Worm (Caenorhabditis elegans): ENCODE measurements around the gene srw-40.
A peak's percentile ranks its signal among the peaks of the same experiment; 100 is the strongest.

Gene srw-40

ce11 chrII:4316011-4316410, at the start of gene srw-40:
Gene srw-40 (minus strand): TSS chrII:4316111.
- TF ChIP-seq nhr-23 (tag; optimal IDR thresholded peaks at IDR 0.05) (no peak), lin-13 (GFP tag; optimal IDR thresholded peaks at IDR 0.05) (no peak), elt-1 (tag; optimal IDR thresholded peaks at IDR 0.05) (no peak), mdl-1 (tag; optimal IDR thresholded peaks at IDR 0.05) (no peak), nhr-6 (tag; optimal IDR thresholded peaks at IDR 0.05) (no peak), Y55F3AM.14 (GFP tag; optimal IDR thresholded peaks at IDR 0.05) (no peak), skn-1 (tag; optimal IDR thresholded peaks at IDR 0.05) (no peak), dmd-4 (tag; optimal IDR thresholded peaks at IDR 0.05) (no peak), nhr-25 (tag; optimal IDR thresholded peaks at IDR 0.05) (no peak), fos-1 (tag; optimal IDR thresholded peaks at IDR 0.05) (no peak), ama-1 (optimal IDR thresholded peaks at IDR 0.05) (no peak), unc-39 (tag; optimal IDR thresholded peaks at IDR 0.05) (no peak), nhr-77 (tag; optimal IDR thresholded peaks at IDR 0.05) (no peak), lin-11 (tag; optimal IDR thresholded peaks at IDR 0.05) (no peak), ceh-16 (tag; optimal IDR thresholded peaks at IDR 0.05) (no peak), mbf-1 (tag; optimal IDR thresholded peaks at IDR 0.05) (no peak)

- TF ChIP-seq Y55F3AM.14 (GFP tag; optimal IDR thresholded peaks at IDR 0.05), result no peak
- TF ChIP-seq F13H6.1 (tag; optimal IDR thresholded peaks at IDR 0.05), result peak; percentile 41
- TF ChIP-seq sma-3 (GFP tag; optimal IDR thresholded peaks at IDR 0.05), result peak; percentile 25
- no peak for TF ChIP-seq nhr-77 (tag; optimal IDR thresholded peaks at IDR 0.05)
- peak; percentile 37 for TF ChIP-seq fos-1 (tag; optimal IDR thresholded peaks at IDR 0.05)
Observed at ce11 chrII:4362088-4362487, 46.2 kb upstream of the srw-40 start.

- TF ChIP-seq sem-4 (tag; optimal IDR thresholded peaks at IDR 0.05), result no peak
- TF ChIP-seq nhr-21 (tag; optimal IDR thresholded peaks at IDR 0.05), result no peak
- no peak for TF ChIP-seq lsy-2 (tag; optimal IDR thresholded peaks at IDR 0.05)
- TF ChIP-seq nhr-6 (tag; optimal IDR thresholded peaks at IDR 0.05), result no peak
- TF ChIP-seq lin-13 (GFP tag; optimal IDR thresholded peaks at IDR 0.05), result no peak
- TF ChIP-seq ama-1 (optimal IDR thresholded peaks at IDR 0.05), result no peak
- no peak for TF ChIP-seq F13H6.1 (tag; optimal IDR thresholded peaks at IDR 0.05)
- no peak for TF ChIP-seq ztf-1 (GFP tag; conservative IDR thresholded peaks at IDR 0.05)
- no peak for TF ChIP-seq ceh-16 (tag; optimal IDR thresholded peaks at IDR 0.05)
- TF ChIP-seq elt-3 (tag; optimal IDR thresholded peaks at IDR 0.05), result no peak
- no peak for TF ChIP-seq zag-1 (tag; optimal IDR thresholded peaks at IDR 0.05)
- TF ChIP-seq ceh-82 (tag; optimal IDR thresholded peaks at IDR 0.05), result no peak
- no peak for TF ChIP-seq ztf-4 (tag; optimal IDR thresholded peaks at IDR 0.05)
Observed at ce11 chrII:4359219-4359618, 43.3 kb upstream of the srw-40 start.

ce11 chrII:4358765-4359164, 42.9 kb upstream of the srw-40 start, which contains the start of gene lat-2:
Gene lat-2 (plus strand): TSS chrII:4359065.
- TF ChIP-seq ama-1 (optimal IDR thresholded peaks at IDR 0.05) (no peak), nhr-11 (tag; optimal IDR thresholded peaks at IDR 0.05) (no peak), nhr-237 (tag; optimal IDR thresholded peaks at IDR 0.05) (no peak), fos-1 (tag; optimal IDR thresholded peaks at IDR 0.05) (no peak)

- TF ChIP-seq nhr-23 (tag; optimal IDR thresholded peaks at IDR 0.05) (no peak), zag-1 (tag; optimal IDR thresholded peaks at IDR 0.05) (no peak), nhr-129 (tag; optimal IDR thresholded peaks at IDR 0.05) (no peak), nhr-237 (tag; optimal IDR thresholded peaks at IDR 0.05) (no peak), fos-1 (tag; optimal IDR thresholded peaks at IDR 0.05) (no peak), lin-11 (tag; optimal IDR thresholded peaks at IDR 0.05) (no peak), F13H6.1 (tag; optimal IDR thresholded peaks at IDR 0.05) (no peak), mbf-1 (tag; optimal IDR thresholded peaks at IDR 0.05) (no peak), snpc-4 (tag; optimal IDR thresholded peaks at IDR 0.05) (no peak), nhr-6 (tag; optimal IDR thresholded peaks at IDR 0.05) (no peak), alr-1 (tag; optimal IDR thresholded peaks at IDR 0.05) (no peak), unc-62 (GFP tag; optimal IDR thresholded peaks at IDR 0.05) (no peak), mdl-1 (tag; optimal IDR thresholded peaks at IDR 0.05) (no peak), nhr-12 (tag; optimal IDR thresholded peaks at IDR 0.05) (no peak)
Observed at ce11 chrII:4355217-4355616, 39.3 kb upstream of the srw-40 start, which contains the start of the genes H20J04.7 and H20J04.1. Gene H20J04.7 (minus strand): TSS chrII:4355317. Gene H20J04.1 (plus strand): TSS chrII:4355613.

ce11 chrII:4350888-4351287, 35.0 kb upstream of the srw-40 start, which contains the start of gene H20J04.9:
Gene H20J04.9 (plus strand): TSS chrII:4351188.
- TF ChIP-seq unc-62 (GFP tag; optimal IDR thresholded peaks at IDR 0.05) (no peak), alr-1 (tag; optimal IDR thresholded peaks at IDR 0.05) (no peak), snpc-4 (tag; optimal IDR thresholded peaks at IDR 0.05) (no peak), nhr-77 (tag; optimal IDR thresholded peaks at IDR 0.05) (no peak), unc-55 (GFP tag; optimal IDR thresholded peaks at IDR 0.05) (no peak)
